Fruit fly (Drosophila melanogaster) S2 (cell line): ENCODE measurements around the gene zetaCOP.

Experiments
- CG8478 ChIP-seq: fragments of >200 bp; optimal IDR thresholded peaks from 2 replicates; lab custom pipeline; 2018
- CTCF ChIP-seq, 2 experiments: fragments of >200 bp; optimal IDR thresholded peaks; 2 replicates each; lab custom pipeline; 2018

DNA sequence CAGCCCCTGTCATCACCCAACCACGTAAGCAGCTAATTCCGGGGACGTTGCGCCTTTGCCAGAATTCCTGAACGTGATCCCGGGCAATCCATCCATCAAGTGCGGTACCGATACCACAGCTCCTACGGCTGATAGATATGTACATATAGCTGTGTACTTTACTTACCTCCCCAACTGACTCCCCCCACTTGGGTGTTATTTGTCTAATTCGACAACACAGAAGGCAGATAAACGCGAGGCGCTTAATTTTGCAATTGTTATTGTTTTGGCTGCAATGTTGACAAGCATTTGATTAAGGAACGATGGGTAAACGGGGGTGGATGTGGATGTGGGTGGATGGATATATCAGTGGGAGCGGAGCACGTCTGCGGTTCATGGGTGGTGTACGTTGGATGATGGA is 3.2 kb downstream of the zetaCOP start:
- TF ChIP-seq CTCF (optimal IDR thresholded peaks at IDR 0.05; lab: Kevin White, UChicago) (no peak), CG8478 (no peak)
